Worm (Caenorhabditis elegans) whole organism, young adult: ENCODE data around the gene tir-1.

ENCODE experiments used
- B0035.1 ChIP-seq: sonication (generic microtip); optimal IDR thresholded peaks from 2 replicates; lab custom pipeline; 2016; ENCODE audit warnings: missing genetic modification characterization, mild to moderate bottlenecking, missing compliant biosample characterization, missing genotype, missing genetic modification reagents
- C06A6.2 ChIP-seq: fragments of 200-800 bp; sonication (Bioruptor generic); conservative IDR thresholded peaks from 2 replicates; pipeline ENCODE4 v1.3.6; 2022; ENCODE audit warnings: missing genetic modification characterization, missing compliant biosample characterization
- C17E4.6 ChIP-seq: fragments of 200-800 bp; sonication (Bioruptor generic); IDR thresholded peaks from 2 replicates; pipeline ENCODE4 v1.3.6; 2022; ENCODE audit warnings: missing genetic modification reagents, missing genetic modification characterization, missing compliant biosample characterization
- D2030.7 ChIP-seq: fragments of 200-800 bp; sonication (Bioruptor generic); IDR thresholded peaks from 2 replicates; pipeline ENCODE4 v1.3.6; 2022; ENCODE audit warnings: missing genetic modification reagents, missing genetic modification characterization, missing compliant biosample characterization
- F10E7.11 ChIP-seq: sonication (generic microtip); optimal IDR thresholded peaks from 2 replicates; lab custom pipeline; 2017; ENCODE audit warnings: mild to moderate bottlenecking, missing genetic modification characterization, moderate library complexity, missing compliant biosample characterization
- F33H1.4 ChIP-seq: fragments of 200-800 bp; sonication (Bioruptor generic); IDR thresholded peaks from 2 replicates; pipeline ENCODE4 v1.3.6; 2022; ENCODE audit warnings: missing genetic modification reagents, missing genetic modification characterization, missing compliant biosample characterization
- F37B4.10 ChIP-seq: fragments of 200-800 bp; sonication (Bioruptor generic); IDR thresholded peaks from 2 replicates; pipeline ENCODE4 v1.3.6; 2022; ENCODE audit warnings: missing genetic modification characterization, missing compliant biosample characterization
- F39B2.1 ChIP-seq: fragments of 200-800 bp; sonication (Bioruptor generic); IDR thresholded peaks from 2 replicates; pipeline ENCODE4 v1.3.6; 2022; ENCODE audit warnings: missing genetic modification reagents, missing genetic modification characterization, missing compliant biosample characterization
- F52B5.7 ChIP-seq: sonication (generic microtip); optimal IDR thresholded peaks from 2 replicates; lab custom pipeline; 2016; ENCODE audit warnings: mild to moderate bottlenecking, missing genetic modification characterization, missing compliant biosample characterization
- F57A8.1 ChIP-seq: fragments of 200-800 bp; sonication (Bioruptor generic); optimal IDR thresholded peaks from 2 replicates; lab custom pipeline; 2018; ENCODE audit warnings: mild to moderate bottlenecking, missing genetic modification characterization, moderate library complexity, missing compliant biosample characterization
- F57C9.4 ChIP-seq: sonication (generic microtip); optimal IDR thresholded peaks from 2 replicates; lab custom pipeline; 2017; ENCODE audit warnings: mild to moderate bottlenecking, missing genetic modification characterization, missing compliant biosample characterization
- K11D2.4 ChIP-seq: fragments of 200-800 bp; sonication (Bioruptor generic); IDR thresholded peaks from 2 replicates; pipeline ENCODE4 v1.3.6; 2022; ENCODE audit warnings: missing genetic modification reagents, missing genetic modification characterization, missing compliant biosample characterization
- T07F8.4 ChIP-seq: sonication (generic microtip); optimal IDR thresholded peaks from 2 replicates; lab custom pipeline; 2016; ENCODE audit warnings: mild to moderate bottlenecking, missing genetic modification characterization, moderate library complexity, missing compliant biosample characterization
- Y53G8AR.9 ChIP-seq: fragments of 200-800 bp; sonication (Bioruptor generic); conservative IDR thresholded peaks from 2 replicates; pipeline ENCODE4 v1.3.6; 2022; ENCODE audit warnings: missing genetic modification reagents, missing genetic modification characterization, missing compliant biosample characterization
- Y79H2A.3 ChIP-seq: fragments of 200-800 bp; sonication (Bioruptor generic); conservative IDR thresholded peaks from 2 replicates; pipeline ENCODE4 v1.3.6; 2022; ENCODE audit warnings: missing genetic modification reagents, missing genetic modification characterization, missing compliant biosample characterization
- ZK185.1 ChIP-seq: sonication (generic microtip); optimal IDR thresholded peaks from 2 replicates; lab custom pipeline; 2016; ENCODE audit warnings: mild to moderate bottlenecking, missing genetic modification characterization, missing compliant biosample characterization; ENCODE audit not compliant: poor library complexity, severe bottlenecking
- ama-1 ChIP-seq, 3 experiments: fragments of 150-350 bp in 1 of 3; sonication (generic microtip) in 2 of 3; optimal IDR thresholded peaks; 2 replicates each; lab custom pipeline; 2014 to 2018; ENCODE audit warnings: missing biosample characterization in 2 of 3, missing genetic modification characterization in 2 of 3, missing genetic modification reagents in 2 of 3
- athp-1 ChIP-seq: sonication (generic microtip); optimal IDR thresholded peaks from 2 replicates; lab custom pipeline; 2017; ENCODE audit warnings: mild to moderate bottlenecking, missing genetic modification characterization, missing compliant biosample characterization
- attf-5 ChIP-seq: fragments of 200-800 bp; sonication (Bioruptor generic); optimal IDR thresholded peaks from 2 replicates; lab custom pipeline; 2018; ENCODE audit warnings: mild to moderate bottlenecking, missing genetic modification characterization, missing compliant biosample characterization
- ccch-3 ChIP-seq: fragments of 200-800 bp; sonication (Bioruptor generic); optimal IDR thresholded peaks from 2 replicates; lab custom pipeline; 2018; ENCODE audit warnings: mild to moderate bottlenecking, missing genetic modification characterization, missing compliant biosample characterization
- cebp-2 ChIP-seq: fragments of 200-800 bp; sonication (Bioruptor generic); IDR thresholded peaks from 2 replicates; pipeline ENCODE4 v1.3.6; 2022; ENCODE audit warnings: missing genetic modification characterization, missing compliant biosample characterization
- ceh-58 ChIP-seq: fragments of 200-800 bp; sonication (Bioruptor generic); IDR thresholded peaks from 2 replicates; pipeline ENCODE4 v1.3.6; 2022; ENCODE audit warnings: missing genetic modification characterization, missing compliant biosample characterization
- die-1 ChIP-seq: sonication (generic microtip); optimal IDR thresholded peaks from 2 replicates; lab custom pipeline; 2016; ENCODE audit warnings: missing genotype, mild to moderate bottlenecking, missing genetic modification characterization, missing compliant biosample characterization
- efl-1 ChIP-seq: fragments of 150-350 bp; optimal IDR thresholded peaks from 2 replicates; lab custom pipeline; 2014; ENCODE audit warnings: missing biosample characterization, missing genetic modification reagents, missing genetic modification characterization
- egl-18 ChIP-seq: fragments of 200-800 bp; sonication (Bioruptor generic); IDR thresholded peaks from 2 replicates; pipeline ENCODE4 v1.3.6; 2022; ENCODE audit warnings: missing genetic modification reagents, missing genetic modification characterization, missing compliant biosample characterization
- ekl-4 ChIP-seq: fragments of 200-800 bp; sonication (Bioruptor generic); IDR thresholded peaks from 2 replicates; pipeline ENCODE4 v1.3.6; 2022; ENCODE audit warnings: missing genetic modification reagents, missing genetic modification characterization, missing compliant biosample characterization
- fkh-3 ChIP-seq: sonication (generic microtip); optimal IDR thresholded peaks from 2 replicates; lab custom pipeline; 2016; ENCODE audit warnings: mild to moderate bottlenecking, missing genetic modification characterization, missing compliant biosample characterization
- him-1 ChIP-seq: sonication (generic microtip); optimal IDR thresholded peaks from 2 replicates; lab custom pipeline; 2016; ENCODE audit warnings: missing genotype, missing genetic modification reagents, missing genetic modification characterization, missing compliant biosample characterization
- hlh-26 ChIP-seq: fragments of 200-800 bp; sonication (Bioruptor generic); conservative IDR thresholded peaks from 2 replicates; pipeline ENCODE4 v1.3.6; 2022; ENCODE audit warnings: missing genetic modification reagents, missing genetic modification characterization, missing compliant biosample characterization
- hmg-1.2 ChIP-seq: fragments of 200-800 bp; sonication (Bioruptor generic); IDR thresholded peaks from 2 replicates; pipeline ENCODE4 v1.3.6; 2022; ENCODE audit warnings: missing genetic modification reagents, missing genetic modification characterization, missing compliant biosample characterization
- hmg-20 ChIP-seq: fragments of 200-800 bp; sonication (Bioruptor generic); IDR thresholded peaks from 2 replicates; pipeline ENCODE4 v1.3.6; 2022; ENCODE audit warnings: missing genetic modification reagents, missing genetic modification characterization, missing compliant biosample characterization
- hsf-1 ChIP-seq: fragments of 200-800 bp; sonication (Bioruptor generic); IDR thresholded peaks from 2 replicates; pipeline ENCODE4 v1.3.6; 2022; ENCODE audit warnings: missing genetic modification reagents, missing genetic modification characterization, missing compliant biosample characterization
- let-526 ChIP-seq: fragments of 200-800 bp; sonication (Bioruptor generic); IDR thresholded peaks from 2 replicates; pipeline ENCODE4 v1.3.6; 2022; ENCODE audit warnings: missing genetic modification reagents, missing genetic modification characterization, missing compliant biosample characterization
- lin-35 ChIP-seq, 3 experiments: fragments of 150-350 bp in 2 of 3; sonication (generic microtip) in 1 of 3; optimal IDR thresholded peaks; 2 replicates each; lab custom pipeline; 2014 to 2018; ENCODE audit warnings: missing biosample characterization in 3 of 3, missing genetic modification characterization in 3 of 3, missing genetic modification reagents in 3 of 3
- lir-1 ChIP-seq: fragments of 200-800 bp; sonication (Bioruptor generic); conservative IDR thresholded peaks from 2 replicates; pipeline ENCODE4 v1.3.6; 2022; ENCODE audit warnings: missing genetic modification reagents, missing genetic modification characterization, missing compliant biosample characterization
- mcd-1 ChIP-seq: fragments of 200-800 bp; sonication (Bioruptor generic); IDR thresholded peaks from 2 replicates; pipeline ENCODE4 v1.3.6; 2022; ENCODE audit warnings: missing genetic modification reagents, missing genetic modification characterization, missing compliant biosample characterization
- nfya-2 ChIP-seq: fragments of 200-800 bp; sonication (Bioruptor generic); IDR thresholded peaks from 2 replicates; pipeline ENCODE4 v1.3.6; 2022; ENCODE audit warnings: missing genetic modification reagents, missing genetic modification characterization, missing compliant biosample characterization
- nhr-120 ChIP-seq: fragments of 200-800 bp; sonication (Bioruptor generic); IDR thresholded peaks from 2 replicates; pipeline ENCODE4 v1.3.6; 2022; ENCODE audit warnings: missing genetic modification characterization, missing compliant biosample characterization
- nhr-27 ChIP-seq: fragments of 200-800 bp; sonication (Bioruptor generic); optimal IDR thresholded peaks from 2 replicates; lab custom pipeline; 2018; ENCODE audit warnings: mild to moderate bottlenecking, missing genetic modification characterization, moderate library complexity, missing compliant biosample characterization
- pha-4 ChIP-seq: fragments of 150-350 bp; sonication (generic microtip); optimal IDR thresholded peaks from 2 replicates; lab custom pipeline; 2014; ENCODE audit warnings: missing biosample characterization, missing genetic modification reagents, missing genetic modification characterization
- rcor-1 ChIP-seq: fragments of 200-800 bp; sonication (Bioruptor generic); IDR thresholded peaks from 2 replicates; pipeline ENCODE4 v1.3.6; 2022; ENCODE audit warnings: missing genetic modification reagents, missing genetic modification characterization, missing compliant biosample characterization
- rec-8 ChIP-seq, 2 experiments: sonication (generic microtip); optimal IDR thresholded peaks; 2 replicates each; lab custom pipeline; 2016; ENCODE audit warnings: mild to moderate bottlenecking in 2 of 2, missing genetic modification characterization in 2 of 2, missing genetic modification reagents in 2 of 2, missing genotype in 2 of 2, missing biosample characterization in 1 of 2, missing compliant biosample characterization in 1 of 2, moderate library complexity in 1 of 2
- rpc-1 ChIP-seq, 2 experiments: fragments of 150-350 bp in 1 of 2; sonication (generic microtip) in 1 of 2; optimal IDR thresholded peaks; 2 replicates each; lab custom pipeline; 2014 to 2018; ENCODE audit warnings: missing biosample characterization in 1 of 2, missing genetic modification characterization in 1 of 2, missing genetic modification reagents in 1 of 2, missing genotype in 1 of 2
- snpc-3.4 ChIP-seq: sonication (generic microtip); optimal IDR thresholded peaks from 2 replicates; lab custom pipeline; 2017; ENCODE audit warnings: missing genetic modification characterization, mild to moderate bottlenecking, missing compliant biosample characterization, antibody characterized with exemption, moderate library complexity, missing genotype, missing genetic modification reagents
- sptf-2 ChIP-seq: fragments of 200-800 bp; sonication (Bioruptor generic); optimal IDR thresholded peaks from 2 replicates; lab custom pipeline; 2018; ENCODE audit warnings: mild to moderate bottlenecking, missing genetic modification characterization, missing compliant biosample characterization
- tlf-1 ChIP-seq: fragments of 200-800 bp; sonication (Bioruptor generic); optimal IDR thresholded peaks from 2 replicates; lab custom pipeline; 2018; ENCODE audit warnings: mild to moderate bottlenecking, missing genetic modification characterization, missing compliant biosample characterization
- unc-130 ChIP-seq: sonication (generic microtip); optimal IDR thresholded peaks from 2 replicates; lab custom pipeline; 2016; ENCODE audit warnings: missing genetic modification reagents, missing genetic modification characterization, missing compliant biosample characterization
- ztf-18 ChIP-seq: sonication (generic microtip); optimal IDR thresholded peaks from 2 replicates; lab custom pipeline; 2016; ENCODE audit warnings: missing genotype, mild to moderate bottlenecking, missing genetic modification characterization, missing compliant biosample characterization
- ztf-22 ChIP-seq: fragments of 200-800 bp; sonication (Bioruptor generic); optimal IDR thresholded peaks from 2 replicates; lab custom pipeline; 2018; ENCODE audit warnings: mild to moderate bottlenecking, missing genetic modification characterization, moderate library complexity, missing compliant biosample characterization

Gene tir-1

DNA sequence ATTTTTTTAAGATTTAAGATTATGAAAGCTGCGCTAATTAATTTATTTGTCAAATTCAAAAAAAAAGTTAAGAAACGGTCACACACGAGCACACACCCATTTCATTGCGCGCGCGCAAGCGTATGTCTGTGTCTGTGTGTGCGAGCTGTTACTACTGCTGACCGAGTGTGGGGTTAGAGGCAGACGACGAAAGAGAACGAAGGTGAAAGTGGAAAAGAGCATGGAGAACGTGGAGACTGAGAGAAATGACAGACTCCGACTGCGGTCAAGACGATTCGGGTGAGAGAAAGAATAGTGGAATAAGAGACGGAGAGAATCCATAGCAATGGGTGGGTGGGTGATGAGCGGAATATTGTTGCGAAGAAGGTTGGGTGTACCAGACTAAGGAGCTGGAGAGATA lies 81.3 kb downstream of the tir-1 start (continued):
- TF ChIP-seq let-526 (no peak), hmg-20 (GFP tag; lab: Robert Waterston, UW) (no peak), sptf-2 (no peak), hlh-26 (GFP tag; lab: Robert Waterston, UW) (no peak), F57A8.1 (GFP tag; lab: Kevin White, UChicago) (no peak), athp-1 (tag; lab: Kevin White, UChicago) (no peak), ZK185.1 (tag; lab: Kevin White, UChicago) (no peak), F57C9.4 (tag; lab: Kevin White, UChicago) (no peak), ztf-18 (tag; lab: Kevin White, UChicago) (peak; percentile 40), pha-4 (tag; lab: Kevin White, UChicago) (no peak), lir-1 (no peak), F52B5.7 (tag; lab: Kevin White, UChicago) (no peak), tlf-1 (GFP tag; lab: Kevin White, UChicago) (no peak), F37B4.10 (GFP tag; lab: Robert Waterston, UW) (no peak), ceh-58 (GFP tag; lab: Robert Waterston, UW) (no peak), rpc-1 (optimal IDR thresholded peaks at IDR 0.05; lab: Kevin White, UChicago) (no peak), rpc-1 (tag; optimal IDR thresholded peaks at IDR 0.05; lab: Kevin White, UChicago) (no peak), snpc-3.4 (tag; lab: Kevin White, UChicago) (no peak), mcd-1 (peak; percentile 34; the same call in 1 of the 2 replicates), cebp-2 (GFP tag; lab: Robert Waterston, UW) (no peak), attf-5 (peak; percentile 82), efl-1 (GFP tag; lab: Kevin White, UChicago) (no peak), die-1 (tag; lab: Kevin White, UChicago) (no peak), rec-8 (tag; optimal IDR thresholded peaks at IDR 0.05; lab: Kevin White, UChicago) (no peak), F10E7.11 (tag; lab: Kevin White, UChicago) (no peak), hsf-1 (no peak), egl-18 (no peak), hmg-1.2 (peak; percentile 93), F39B2.1 (no peak), nhr-120 (GFP tag; lab: Robert Waterston, UW) (no peak), Y53G8AR.9 (GFP tag; lab: Robert Waterston, UW) (no peak), unc-130 (no peak), C06A6.2 (GFP tag; lab: Robert Waterston, UW) (0 out of 2 replicates have a peak, but pooled peaks have one; percentile 26), lin-35 (GFP tag; optimal IDR thresholded peaks at IDR 0.05; lab: Kevin White, UChicago) (peak in 1 of 3 experiments; percentile 55), F33H1.4 (GFP tag; lab: Robert Waterston, UW) (no peak), K11D2.4 (GFP tag; lab: Robert Waterston, UW) (no peak), D2030.7 (GFP tag; lab: Robert Waterston, UW) (no peak), B0035.1 (tag; lab: Kevin White, UChicago) (no peak), ama-1 (optimal IDR thresholded peaks at IDR 0.05; lab: Kevin White, UChicago) (no peak), ama-1 (GFP tag; optimal IDR thresholded peaks at IDR 0.05; lab: Kevin White, UChicago) (no peak), him-1 (tag; lab: Kevin White, UChicago) (no peak), Y79H2A.3 (GFP tag; lab: Robert Waterston, UW) (no peak), T07F8.4 (tag; lab: Kevin White, UChicago) (no peak), nfya-2 (GFP tag; lab: Robert Waterston, UW) (no peak), ccch-3 (GFP tag; lab: Kevin White, UChicago) (no peak), nhr-27 (tag; lab: Kevin White, UChicago) (no peak), rcor-1 (GFP tag; lab: Robert Waterston, UW) (peak; percentile 48), ztf-22 (GFP tag; lab: Kevin White, UChicago) (no peak), fkh-3 (tag; lab: Kevin White, UChicago) (no peak), ekl-4 (GFP tag; lab: Robert Waterston, UW) (no peak), C17E4.6 (GFP tag; lab: Robert Waterston, UW) (no peak)
